Fruit fly (Drosophila melanogaster): Measurements from ENCODE around the gene Fic.

Fic gene

DNA sequence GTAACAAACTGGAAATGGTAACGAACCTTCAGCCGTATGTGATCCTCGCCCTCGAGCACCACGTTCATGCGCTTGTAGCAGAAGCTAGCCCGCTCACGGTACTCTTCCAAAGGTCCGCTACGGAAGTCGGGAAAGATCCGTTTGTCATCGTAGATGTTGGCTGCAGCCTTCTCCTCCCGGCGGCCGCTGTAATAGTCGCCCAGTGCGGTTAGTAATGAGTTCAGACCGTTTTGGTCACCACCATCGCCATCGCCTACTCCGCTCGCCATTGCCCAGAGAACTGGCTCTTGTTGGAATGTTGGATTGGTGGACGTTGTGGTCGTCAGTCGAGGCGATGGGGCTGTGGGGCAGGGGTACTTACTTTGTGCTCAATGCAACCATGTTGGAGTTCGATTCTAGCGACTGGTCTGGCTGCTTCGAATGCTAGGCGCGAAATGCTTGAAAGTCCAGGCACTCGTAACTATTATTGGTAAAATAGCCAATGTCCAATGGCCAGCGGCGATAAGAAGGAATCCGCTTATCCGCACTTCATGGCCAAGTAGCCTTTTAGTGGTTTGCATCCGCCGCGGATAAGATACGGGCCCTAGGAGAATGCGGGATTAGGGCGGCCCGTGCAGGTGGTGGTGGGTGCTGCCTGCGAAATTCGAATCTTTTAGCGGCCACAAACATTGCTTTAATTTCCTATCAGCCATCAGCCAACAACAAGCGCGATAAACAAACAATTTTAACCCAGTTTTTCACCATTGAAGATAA, 23.6 kb downstream of the Fic start:
- TF ChIP-seq esn (GFP tag; optimal IDR thresholded peaks at IDR 0.05) (peak; percentile 15), achi (GFP tag; optimal IDR thresholded peaks at IDR 0.05) (no peak), CG8632 (GFP tag; optimal IDR thresholded peaks at IDR 0.05) (no peak), CG6808 (GFP tag; optimal IDR thresholded peaks at IDR 0.05) (peak; percentile 53), CG3919 (GFP tag; optimal IDR thresholded peaks at IDR 0.05) (no peak), Hr38 (GFP tag; optimal IDR thresholded peaks at IDR 0.05) (no peak), CG6854 (GFP tag; optimal IDR thresholded peaks at IDR 0.05) (peak; percentile 33), CG16779 (tag; optimal IDR thresholded peaks at IDR 0.05) (peak; percentile 46), vri (GFP tag; optimal IDR thresholded peaks at IDR 0.05) (no peak), CG31627 (GFP tag; optimal IDR thresholded peaks at IDR 0.05) (no peak), CG6163 (GFP tag; IDR thresholded peaks at IDR 0.05) (peak; percentile 55; the same call in 1 of the 3 replicates), CG10669 (GFP tag; optimal IDR thresholded peaks at IDR 0.05) (no peak), CG6792 (GFP tag; optimal IDR thresholded peaks at IDR 0.05) (no peak), fd59A (GFP tag; optimal IDR thresholded peaks at IDR 0.05) (no peak), svp (GFP tag) (peak; percentile 96), CG8319 (GFP tag; optimal IDR thresholded peaks at IDR 0.05) (no peak), CG10631 (GFP tag; optimal IDR thresholded peaks at IDR 0.05) (no peak), Sox15 (GFP tag; optimal IDR thresholded peaks at IDR 0.05) (no peak), ss (GFP tag; optimal IDR thresholded peaks at IDR 0.05) (peak in 1 of 2 experiments; percentile 70), salr (GFP tag; optimal IDR thresholded peaks at IDR 0.05) (no peak), Met (GFP tag; optimal IDR thresholded peaks at IDR 0.05) (no peak), dsx (GFP tag; optimal IDR thresholded peaks at IDR 0.05; ENCODE audit: poor library complexity, severe bottlenecking) (peak; percentile 61), topi (GFP tag; optimal IDR thresholded peaks at IDR 0.05) (no peak), OdsH (GFP tag; optimal IDR thresholded peaks at IDR 0.05) (no peak), Ets96B (tag; optimal IDR thresholded peaks at IDR 0.05) (no peak), Eip78C (GFP tag) (peak; percentile 56), eg (GFP tag; IDR thresholded peaks at IDR 0.05) (no peak; the same call in 2 of the 3 replicates), fkh (GFP tag; optimal IDR thresholded peaks at IDR 0.05) (peak; percentile 65), CG1621 (tag; optimal IDR thresholded peaks at IDR 0.05) (peak; percentile 67), Sox14 (GFP tag; optimal IDR thresholded peaks at IDR 0.05) (no peak), CG9139 (GFP tag; optimal IDR thresholded peaks at IDR 0.05) (peak; percentile 22), CG3032 (tag; optimal IDR thresholded peaks at IDR 0.05) (no peak), CG6276 (GFP tag; optimal IDR thresholded peaks at IDR 0.05) (peak; percentile 54), CG4318 (GFP tag; optimal IDR thresholded peaks at IDR 0.05) (no peak), Blimp-1 (GFP tag; optimal IDR thresholded peaks at IDR 0.05) (no peak), Lpt (GFP tag; optimal IDR thresholded peaks at IDR 0.05) (peak; percentile 20), Eip93F (GFP tag; optimal IDR thresholded peaks at IDR 0.05) (no peak), Hr4 (GFP tag; optimal IDR thresholded peaks at IDR 0.05) (no peak), fd85E (GFP tag; optimal IDR thresholded peaks at IDR 0.05) (no peak), net (GFP tag; optimal IDR thresholded peaks at IDR 0.05) (peak; percentile 28), CG32006 (GFP tag; optimal IDR thresholded peaks at IDR 0.05) (no peak)

DNA sequence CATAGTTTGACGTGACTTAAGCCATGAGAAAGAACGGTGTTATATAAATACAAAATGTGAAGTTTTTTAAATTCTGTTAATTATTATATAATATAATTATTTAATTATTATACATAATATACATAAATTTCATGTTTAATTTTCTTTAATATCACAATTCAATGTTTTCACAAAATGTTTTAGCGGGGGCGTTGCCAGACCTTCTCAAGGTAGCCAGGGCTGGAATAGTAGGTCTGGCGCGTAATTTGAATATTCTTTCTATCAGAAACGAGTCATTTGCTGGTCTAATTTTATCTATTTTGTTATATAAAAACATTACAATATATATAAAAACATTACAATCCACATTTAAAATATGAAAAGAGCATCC, 24.2 kb downstream of the Fic start, which contains the start of gene Acox3:
Acox3 (minus strand) TSS at position 70 of the 370 bp plus-strand sequence.
- TF ChIP-seq fkh (GFP tag; optimal IDR thresholded peaks at IDR 0.05) (peak; percentile 2), Hr38 (GFP tag; optimal IDR thresholded peaks at IDR 0.05) (no peak)
